Worm (Caenorhabditis elegans): ENCODE results near the gene C49C3.8.

DNA sequence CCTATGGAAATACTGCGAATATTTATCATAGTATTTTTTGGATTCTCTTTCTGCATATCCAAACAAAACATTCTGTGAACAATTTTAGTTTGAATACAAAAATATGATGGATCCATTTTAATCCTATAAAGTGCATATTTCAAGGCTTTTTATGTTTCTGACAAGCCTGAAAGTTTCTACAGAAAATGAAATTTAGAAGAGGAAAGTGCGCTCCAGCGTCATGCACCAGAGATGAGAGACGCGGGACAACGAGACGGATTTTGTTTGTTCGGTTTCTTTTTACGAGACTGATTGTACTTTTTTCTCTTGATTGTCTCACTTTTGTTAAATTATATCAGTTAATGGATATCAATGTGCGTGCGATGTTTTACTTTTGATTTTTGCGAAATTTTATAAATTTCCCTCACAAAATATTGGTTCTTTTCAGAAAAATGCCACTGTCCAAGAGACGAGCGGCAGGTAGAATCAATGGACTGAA is 3.9 kb upstream of the C49C3.8 start, which contains the start of gene C49C3.6:
- TF ChIP-seq nhr-12 (tag; optimal IDR thresholded peaks at IDR 0.05) (no peak), nhr-28 (tag; optimal IDR thresholded peaks at IDR 0.05) (no peak), egl-13 (tag; optimal IDR thresholded peaks at IDR 0.05) (no peak), fkh-4 (tag; optimal IDR thresholded peaks at IDR 0.05; ENCODE audit: borderline replicate concordance) (no peak), ztf-4 (tag; optimal IDR thresholded peaks at IDR 0.05) (no peak), sox-4 (tag; optimal IDR thresholded peaks at IDR 0.05) (no peak), fos-1 (tag; optimal IDR thresholded peaks at IDR 0.05) (no peak), ces-1 (GFP tag; optimal IDR thresholded peaks at IDR 0.05) (no peak), tbx-2 (tag; optimal IDR thresholded peaks at IDR 0.05) (no peak), mep-1 (tag; optimal IDR thresholded peaks at IDR 0.05) (peak; percentile 37), snpc-4 (tag; optimal IDR thresholded peaks at IDR 0.05) (no peak), elt-3 (tag; optimal IDR thresholded peaks at IDR 0.05) (no peak)
